Worm (Caenorhabditis elegans) whole organism, early embryonic: ENCODE results near the gene K01A12.2.

ENCODE experiments used
- ama-1 ChIP-seq: fragments of 150-350 bp; optimal IDR thresholded peaks from 2 replicates; lab custom pipeline; 2014
- flt-1 ChIP-seq: fragments of 200-800 bp; sonication (Bioruptor generic); IDR thresholded peaks from 2 replicates; pipeline ENCODE4 v1.3.6; 2022; ENCODE audit warnings: missing genetic modification characterization, missing compliant biosample characterization
- scrt-1 ChIP-seq: fragments of 200-800 bp; sonication (Bioruptor generic); IDR thresholded peaks from 2 replicates; pipeline ENCODE4 v1.3.6; 2022; ENCODE audit warnings: missing genetic modification characterization, missing compliant biosample characterization
- sea-1 ChIP-seq: fragments of 200-800 bp; sonication (Bioruptor generic); conservative IDR thresholded peaks from 2 replicates; pipeline ENCODE4 v1.3.6; 2022; ENCODE audit warnings: missing genetic modification characterization, missing compliant biosample characterization

ce11 chrX:8612278-8612677 is 875 bp upstream of the K01A12.2 start:
- TF ChIP-seq flt-1 = no peak
- TF ChIP-seq scrt-1 = no peak
- no peak for TF ChIP-seq ama-1 (lab: Kevin White, UChicago)
- no peak for TF ChIP-seq sea-1 (GFP tag; lab: Robert Waterston, UW)
